Fruit fly (Drosophila melanogaster): ENCODE results near the gene chrb.

DNA sequence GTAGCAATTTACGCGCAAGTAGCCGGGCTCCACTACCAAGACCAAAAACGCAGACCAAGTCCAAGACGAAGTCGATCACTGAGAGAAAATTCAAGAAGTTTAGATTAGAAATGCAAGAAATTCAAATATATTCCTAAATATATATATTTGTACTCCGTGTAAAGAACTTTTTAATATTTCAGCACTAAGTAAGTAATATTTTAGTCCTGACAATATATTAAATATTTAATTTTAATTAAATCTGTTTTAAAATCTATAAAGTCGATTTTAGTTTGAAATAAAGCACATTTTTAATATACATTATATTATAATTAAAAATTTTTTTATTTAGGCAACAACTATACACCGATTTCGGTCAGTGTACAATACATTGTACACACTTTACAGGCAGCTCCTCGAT lies 20.4 kb upstream of the chrb start:
- TF ChIP-seq CG8478 (optimal IDR thresholded peaks at IDR 0.05) (no peak), CTCF (optimal IDR thresholded peaks at IDR 0.05) (no peak)
